Worm (Caenorhabditis elegans) whole organism, L2 larva: ENCODE measurements around the gene sax-3.

Experiments used
- ZK546.5 ChIP-seq: sonication (generic microtip); optimal IDR thresholded peaks from 2 replicates; lab custom pipeline; 2017; ENCODE audit warnings: missing biosample characterization, missing genetic modification characterization
- lin-11 ChIP-seq: fragments of 150-350 bp; sonication (generic microtip); optimal IDR thresholded peaks from 2 replicates; lab custom pipeline; 2014; ENCODE audit warnings: missing biosample characterization, missing genetic modification characterization, inconsistent platforms, mixed read lengths
- lin-13 ChIP-seq: fragments of 150-350 bp; optimal IDR thresholded peaks from 2 replicates; lab custom pipeline; 2014; ENCODE audit warnings: missing biosample characterization, missing genetic modification reagents, missing genetic modification characterization
- lsy-2 ChIP-seq, 2 experiments: fragments of 150-350 bp in 1 of 2; sonication (generic microtip) in 1 of 2; optimal IDR thresholded peaks; 2 replicates each; lab custom pipeline; 2014 to 2017; ENCODE audit warnings: missing biosample characterization in 2 of 2, missing genetic modification characterization in 2 of 2
- nhr-237 ChIP-seq: fragments of 150-350 bp; optimal IDR thresholded peaks from 2 replicates; lab custom pipeline; 2014; ENCODE audit warnings: missing biosample characterization, missing genetic modification characterization
- unc-39 ChIP-seq: fragments of 150-350 bp; optimal IDR thresholded peaks from 2 replicates; lab custom pipeline; 2014; ENCODE audit warnings: missing biosample characterization, missing genetic modification characterization
- unc-55 ChIP-seq: fragments of 150-350 bp; sonication (generic microtip); optimal IDR thresholded peaks from 3 replicates; lab custom pipeline; 2014; ENCODE audit warnings: missing biosample characterization, missing genetic modification reagents, missing genetic modification characterization
- ztf-4 ChIP-seq: fragments of 150-350 bp; optimal IDR thresholded peaks from 2 replicates; lab custom pipeline; 2014; ENCODE audit warnings: missing biosample characterization, missing genetic modification characterization

DNA sequence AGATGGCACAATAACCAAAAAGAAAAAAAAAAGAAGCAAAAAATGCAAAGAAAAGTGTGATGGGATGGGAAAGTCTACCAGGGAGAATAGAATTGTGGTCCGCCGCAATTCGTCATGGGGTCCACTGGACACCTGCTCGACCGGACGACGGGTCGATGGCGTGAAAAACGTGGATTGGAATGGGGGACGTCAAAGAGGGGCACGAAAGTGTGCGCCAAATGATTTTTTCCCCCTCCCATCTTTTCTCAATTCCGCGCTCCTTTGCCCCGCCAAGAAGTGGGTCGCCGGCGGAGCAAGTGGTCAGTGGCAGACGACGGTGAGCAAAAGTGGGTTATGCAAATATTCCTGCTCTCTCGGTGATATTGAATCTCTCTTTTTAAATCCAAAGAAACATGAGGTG lies 2.2 kb upstream of the sax-3 start:
- TF ChIP-seq lin-11 (no peak), nhr-237 (tag; lab: Kevin White, UChicago) (no peak), ZK546.5 (no peak), unc-39 (no peak), ztf-4 (no peak), lsy-2 (tag; optimal IDR thresholded peaks at IDR 0.05; lab: Kevin White, UChicago) (no peak), lin-13 (no peak), unc-55 (no peak)
